Worm (Caenorhabditis elegans) whole organism, midembryonic: Measurements from ENCODE around the gene B0244.7.

Source experiments
- T22C8.4 ChIP-seq: fragments of 200-800 bp; sonication (Bioruptor generic); IDR thresholded peaks from 2 replicates; pipeline ENCODE4 v1.3.6; 2022; ENCODE audit warnings: missing genetic modification characterization, missing compliant biosample characterization
- cog-1 ChIP-seq: sonication (generic microtip); optimal IDR thresholded peaks from 2 replicates; lab custom pipeline; 2016; ENCODE audit warnings: missing genetic modification characterization, missing compliant biosample characterization
- flt-1 ChIP-seq: fragments of 200-800 bp; sonication (Bioruptor generic); IDR thresholded peaks from 2 replicates; pipeline ENCODE4 v1.3.6; 2022; ENCODE audit warnings: missing genetic modification characterization, missing compliant biosample characterization
- klf-2 ChIP-seq: fragments of 200-800 bp; sonication (Bioruptor generic); conservative IDR thresholded peaks from 2 replicates; pipeline ENCODE4 v1.3.6; 2022; ENCODE audit warnings: missing genetic modification reagents, missing genetic modification characterization, missing compliant biosample characterization
- med-1 ChIP-seq: sonication (generic microtip); optimal IDR thresholded peaks from 2 replicates; lab custom pipeline; 2017; ENCODE audit warnings: missing genetic modification characterization, mild to moderate bottlenecking, missing compliant biosample characterization, antibody characterized with exemption, missing genetic modification reagents; ENCODE audit not compliant: insufficient read depth
- ref-1 ChIP-seq: fragments of 200-800 bp; sonication (Bioruptor generic); conservative IDR thresholded peaks from 2 replicates; pipeline ENCODE4 v1.3.6; 2022; ENCODE audit warnings: missing genetic modification reagents, missing genetic modification characterization, missing compliant biosample characterization
- tab-1 ChIP-seq: fragments of 200-800 bp; sonication (Bioruptor generic); IDR thresholded peaks from 2 replicates; pipeline ENCODE4 v1.3.6; 2022; ENCODE audit warnings: missing genetic modification characterization, missing compliant biosample characterization
- ztf-23 ChIP-seq: fragments of 200-800 bp; sonication (Bioruptor generic); IDR thresholded peaks from 2 replicates; pipeline ENCODE4 v1.3.6; 2022; ENCODE audit warnings: missing genetic modification reagents, missing genetic modification characterization, missing compliant biosample characterization
- ztf-29 ChIP-seq: fragments of 200-800 bp; sonication (Bioruptor generic); IDR thresholded peaks from 2 replicates; pipeline ENCODE4 v1.3.6; 2022; ENCODE audit warnings: missing genetic modification reagents, missing genetic modification characterization, missing compliant biosample characterization

ce11 chrIII:5709224-5709623, 22.1 kb upstream of the B0244.7 start, which contains the start of gene hpo-28:
- TF ChIP-seq tab-1 (GFP tag; lab: Robert Waterston, UW) (no peak), ztf-23 (GFP tag; lab: Robert Waterston, UW) (no peak), med-1 (GFP tag; lab: Kevin White, UChicago) (no peak), flt-1 (GFP tag; lab: Robert Waterston, UW) (no peak), klf-2 (GFP tag; lab: Robert Waterston, UW) (no peak), cog-1 (tag; lab: Kevin White, UChicago) (no peak), T22C8.4 (GFP tag; lab: Robert Waterston, UW) (no peak), ref-1 (GFP tag; lab: Robert Waterston, UW) (no peak), ztf-29 (GFP tag; lab: Robert Waterston, UW) (no peak)
